Worm (Caenorhabditis elegans) whole organism, mixed stage, embryonic: Measurements from ENCODE around the gene dos-2.

Experiments
- blmp-1 ChIP-seq: fragments of 150-350 bp; optimal IDR thresholded peaks from 2 replicates; lab custom pipeline; 2014; ENCODE audit warnings: missing biosample characterization, missing genetic modification characterization
- ceh-39 ChIP-seq: fragments of 150-350 bp; optimal IDR thresholded peaks from 2 replicates; lab custom pipeline; 2014; ENCODE audit warnings: missing biosample characterization, missing genetic modification characterization
- elt-1 ChIP-seq: sonication (generic microtip); optimal IDR thresholded peaks from 2 replicates; lab custom pipeline; 2017; ENCODE audit warnings: missing genetic modification characterization, mild to moderate bottlenecking, missing compliant biosample characterization, antibody characterized with exemption, moderate library complexity, borderline replicate concordance; ENCODE audit not compliant: insufficient read depth
- elt-3 ChIP-seq: fragments of 150-350 bp; optimal IDR thresholded peaks from 2 replicates; lab custom pipeline; 2014; ENCODE audit warnings: missing biosample characterization, missing genetic modification characterization
- lin-13 ChIP-seq: fragments of 150-350 bp; optimal IDR thresholded peaks from 2 replicates; lab custom pipeline; 2014; ENCODE audit warnings: missing biosample characterization, missing genetic modification characterization
- mep-1 ChIP-seq: fragments of 150-350 bp; optimal IDR thresholded peaks from 2 replicates; lab custom pipeline; 2017; ENCODE audit warnings: missing biosample characterization, missing genetic modification reagents, missing genetic modification characterization, inconsistent platforms
- nhr-12 ChIP-seq: fragments of 150-350 bp; optimal IDR thresholded peaks from 2 replicates; lab custom pipeline; 2014; ENCODE audit warnings: missing biosample characterization, missing genetic modification characterization
- pha-4 ChIP-seq: fragments of 150-350 bp; optimal IDR thresholded peaks from 2 replicates; lab custom pipeline; 2018; ENCODE audit warnings: missing biosample characterization, missing genetic modification reagents, missing genetic modification characterization
- sptf-1 ChIP-seq: sonication (generic microtip); optimal IDR thresholded peaks from 2 replicates; lab custom pipeline; 2017; ENCODE audit warnings: mild to moderate bottlenecking, missing genetic modification characterization, moderate library complexity, missing compliant biosample characterization
- unc-62 ChIP-seq: fragments of 150-350 bp; optimal IDR thresholded peaks from 2 replicates; lab custom pipeline; 2014; ENCODE audit warnings: missing biosample characterization, missing genetic modification reagents, missing genetic modification characterization

DNA sequence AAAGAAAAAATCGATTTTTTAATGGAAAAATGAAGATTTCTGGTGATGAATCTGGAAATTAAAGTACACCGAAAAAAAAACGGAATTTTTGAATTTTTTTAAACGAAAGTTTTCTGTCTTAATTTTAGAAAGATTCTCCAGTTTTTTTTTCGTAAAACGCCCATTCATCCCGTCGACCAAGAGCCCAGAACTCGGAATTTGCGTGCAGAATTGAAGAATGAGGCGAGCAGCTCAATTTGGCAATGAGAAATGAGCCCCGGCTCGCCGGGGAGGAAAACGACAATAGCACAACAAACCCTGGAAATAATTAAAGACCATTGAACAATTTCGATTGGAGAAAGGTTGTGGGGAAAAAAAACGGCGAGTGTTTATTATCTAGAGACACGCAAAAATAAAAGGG is 44.2 kb upstream of the dos-2 start:
- TF ChIP-seq mep-1: no peak
- no peak for TF ChIP-seq unc-62 (GFP tag; lab: Kevin White, UChicago)
- no peak for TF ChIP-seq nhr-12
- TF ChIP-seq ceh-39 (tag; lab: Kevin White, UChicago): no peak
- TF ChIP-seq pha-4 (tag; lab: Kevin White, UChicago): no peak
- TF ChIP-seq lin-13: no peak
- no peak for TF ChIP-seq elt-1 (tag; lab: Kevin White, UChicago)
- TF ChIP-seq elt-3 (tag; lab: Kevin White, UChicago): no peak
- TF ChIP-seq sptf-1: no peak
- TF ChIP-seq blmp-1 (tag; lab: Kevin White, UChicago): no peak
